Fruit fly (Drosophila melanogaster): ENCODE measurements around the gene CG33286.

- TF ChIP-seq CG5204 (GFP tag; optimal IDR thresholded peaks at IDR 0.05) (no peak), Clk (GFP tag; optimal IDR thresholded peaks at IDR 0.05) (no peak), CG14711 (tag; optimal IDR thresholded peaks at IDR 0.05) (no peak), bab1 (GFP tag; optimal IDR thresholded peaks at IDR 0.05) (no peak), cic (GFP tag; optimal IDR thresholded peaks at IDR 0.05) (no peak), CG11617 (GFP tag; optimal IDR thresholded peaks at IDR 0.05) (no peak), tj (GFP tag; optimal IDR thresholded peaks at IDR 0.05) (no peak), cnc (optimal IDR thresholded peaks at IDR 0.05) (no peak)
Measured at dm6 chr3L:20987895-20988294, 13.4 kb upstream of the CG33286 start.

Measured in whole organism, adult.